Worm (Caenorhabditis elegans) whole organism, L4 larva: ENCODE results near the gene ife-3.

Experiments
- ZK546.5 ChIP-seq, 2 experiments: sonication (generic microtip); optimal IDR thresholded peaks; 2 replicates each; lab custom pipeline; 2017; ENCODE audit warnings: missing biosample characterization in 2 of 2, missing genetic modification characterization in 2 of 2
- aha-1 ChIP-seq: fragments of 150-350 bp; peaks from one replicate; lab custom pipeline; 2014; ENCODE audit warnings: missing biosample characterization, missing genetic modification characterization
- ama-1 ChIP-seq: fragments of 150-350 bp; optimal IDR thresholded peaks from 2 replicates; lab custom pipeline; 2014; ENCODE audit warnings: inconsistent platforms, mixed read lengths
- attf-4 ChIP-seq: sonication (generic microtip); optimal IDR thresholded peaks from 3 replicates; lab custom pipeline; 2017; ENCODE audit warnings: missing biosample characterization, missing genetic modification characterization
- ceh-44 ChIP-seq: fragments of 200-800 bp; sonication (Bioruptor generic); IDR thresholded peaks from 2 replicates; pipeline ENCODE4 v1.3.6; 2022; ENCODE audit warnings: missing genetic modification reagents, missing genetic modification characterization, missing compliant biosample characterization
- daf-19 ChIP-seq: fragments of 200-800 bp; sonication (Bioruptor generic); conservative IDR thresholded peaks from 2 replicates; pipeline ENCODE4 v1.3.6; 2022; ENCODE audit warnings: missing genetic modification characterization, missing compliant biosample characterization
- lsy-2 ChIP-seq, 2 experiments: fragments of 150-350 bp in 1 of 2; sonication (generic microtip) in 1 of 2; optimal IDR thresholded peaks; 2 replicates each; lab custom pipeline; 2014 to 2017; ENCODE audit warnings: missing biosample characterization in 2 of 2, missing genetic modification characterization in 2 of 2
- mdl-1 ChIP-seq, 2 experiments: fragments of 150-350 bp in 1 of 2; sonication (generic microtip) in 1 of 2; optimal IDR thresholded peaks; 2 replicates each; lab custom pipeline; 2014 to 2017; ENCODE audit warnings: missing biosample characterization in 2 of 2, missing genetic modification characterization in 2 of 2
- nhr-28 ChIP-seq: fragments of 150-350 bp; optimal IDR thresholded peaks from 2 replicates; lab custom pipeline; 2014; ENCODE audit warnings: missing biosample characterization, missing genetic modification characterization
- nhr-41 ChIP-seq: fragments of 200-800 bp; sonication (Bioruptor generic); IDR thresholded peaks from 2 replicates; pipeline ENCODE4 v1.3.6; 2022; ENCODE audit warnings: missing genetic modification reagents, missing genetic modification characterization, missing compliant biosample characterization
- nhr-76 ChIP-seq: fragments of 150-350 bp; optimal IDR thresholded peaks from 2 replicates; lab custom pipeline; 2014; ENCODE audit warnings: missing biosample characterization, missing genetic modification characterization
- php-3 ChIP-seq: fragments of 200-800 bp; sonication (Bioruptor generic); IDR thresholded peaks from 2 replicates; pipeline ENCODE4 v1.3.6; 2022; ENCODE audit warnings: missing genetic modification reagents, missing genetic modification characterization, missing compliant biosample characterization
- pqm-1 ChIP-seq: sonication (generic microtip); optimal IDR thresholded peaks from 2 replicates; lab custom pipeline; 2017; ENCODE audit warnings: missing biosample characterization, missing genetic modification characterization

DNA sequence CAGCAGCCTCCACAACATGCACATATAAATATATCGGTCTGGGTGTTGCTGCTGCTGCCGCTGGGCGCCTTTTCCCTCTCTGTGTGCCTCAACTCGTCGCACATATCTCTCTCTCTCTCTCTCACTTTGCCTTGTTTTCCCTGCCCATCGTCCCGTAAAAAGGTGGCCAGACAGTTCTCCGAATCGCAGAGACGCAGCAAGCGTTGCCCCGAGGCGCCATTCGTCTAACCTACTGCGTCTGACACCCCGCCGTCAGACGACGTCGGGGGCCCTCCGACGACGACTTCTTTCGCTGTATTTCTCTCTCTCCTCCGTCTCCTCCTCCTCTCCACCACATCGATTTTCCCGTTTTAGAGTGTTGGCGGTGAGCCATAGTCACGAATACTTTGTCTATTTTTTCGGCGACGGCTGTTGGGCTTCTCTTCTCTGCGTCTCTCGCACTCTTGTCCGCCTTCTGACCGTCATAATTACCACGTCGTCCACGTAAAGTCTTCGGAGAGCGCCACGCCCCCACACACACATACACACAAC lies 1.2 kb upstream of the ife-3 start, which contains the start of gene B0348.10:
- TF ChIP-seq ama-1 (lab: Kevin White, UChicago) (peak; percentile 87), nhr-41 (GFP tag; lab: Robert Waterston, UW) (no peak), nhr-28 (peak; percentile 66), php-3 (GFP tag; lab: Robert Waterston, UW) (no peak), pqm-1 (tag; lab: Kevin White, UChicago) (no peak), attf-4 (no peak), aha-1 (tag; lab: Kevin White, UChicago) (peak; percentile 99), ZK546.5 (tag; optimal IDR thresholded peaks at IDR 0.05; lab: Kevin White, UChicago) (no peak), mdl-1 (tag; optimal IDR thresholded peaks at IDR 0.05; lab: Kevin White, UChicago) (peak; percentile 6 to 11), daf-19 (GFP tag; lab: Robert Waterston, UW) (no peak), nhr-76 (tag; lab: Kevin White, UChicago) (no peak), lsy-2 (tag; optimal IDR thresholded peaks at IDR 0.05; lab: Kevin White, UChicago) (peak; percentile 47 to 69), ceh-44 (GFP tag; lab: Robert Waterston, UW) (peak; percentile 57; the same call in 1 of the 2 replicates)
